Worm (Caenorhabditis elegans) whole organism, dauer: Measurements from ENCODE around the gene apl-1.

ENCODE experiments used
- unc-62 ChIP-seq: sonication (generic microtip); optimal IDR thresholded peaks from 2 replicates; lab custom pipeline; 2017; ENCODE audit warnings: missing biosample characterization, missing genetic modification reagents, missing genetic modification characterization

apl-1 gene

DNA sequence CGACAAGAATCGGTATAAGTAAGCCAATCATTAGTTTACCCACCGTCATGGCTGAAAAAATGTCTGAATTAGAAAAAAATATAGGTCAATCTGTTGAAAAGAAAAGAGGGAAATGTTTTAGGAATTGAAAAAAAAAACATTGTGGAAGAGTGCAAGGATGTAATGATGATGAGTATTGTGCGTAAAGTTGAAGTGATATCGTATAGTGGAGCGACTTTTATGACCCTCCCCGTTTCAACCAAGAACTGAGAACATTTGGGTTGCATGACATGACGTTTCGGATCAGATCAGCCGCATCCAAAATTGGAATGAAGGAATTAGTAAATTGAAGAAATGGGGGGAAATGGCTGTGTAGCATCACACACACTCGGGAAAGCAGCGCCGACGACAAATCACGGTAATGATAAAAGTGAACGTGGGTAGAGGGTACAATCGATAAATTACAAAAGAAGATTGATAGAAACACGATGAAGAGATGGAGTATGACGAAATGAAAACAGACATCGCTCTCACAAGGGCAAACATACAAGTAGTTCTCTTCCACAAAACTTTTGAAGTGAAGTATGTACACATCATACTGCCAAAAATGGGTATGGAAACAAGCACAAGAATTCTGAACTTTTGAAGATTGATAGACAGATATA lies at the start of gene apl-1:
TSS of gene apl-1 (minus strand) at position 51 of the 644 bp plus-strand sequence.
- TF ChIP-seq unc-62 (GFP tag; lab: Kevin White, UChicago) = no peak

ce11 chrX:5165037-5165436 lies 48.4 kb upstream of the apl-1 start, which contains the start of gene mans-3:
Gene mans-3 (plus strand): TSS chrX:5165395.
- no peak for TF ChIP-seq unc-62 (GFP tag; lab: Kevin White, UChicago)

- TF ChIP-seq unc-62 (GFP tag; lab: Kevin White, UChicago) = no peak
Measured at ce11 chrX:5164054-5164453, 47.4 kb upstream of the apl-1 start.

ce11 chrX:5162755-5163154 lies 46.1 kb upstream of the apl-1 start, which contains the start of gene EGAP5.1:
Gene EGAP5.1 (plus strand): TSS chrX:5163055.
- TF ChIP-seq unc-62 (GFP tag; lab: Kevin White, UChicago) = no peak

- no peak for TF ChIP-seq unc-62 (GFP tag; lab: Kevin White, UChicago)
Measured at ce11 chrX:5159645-5160044, 43.0 kb upstream of the apl-1 start, which contains the start of gene C31H2.4. Gene C31H2.4 (minus strand): TSS chrX:5159663.

DNA sequence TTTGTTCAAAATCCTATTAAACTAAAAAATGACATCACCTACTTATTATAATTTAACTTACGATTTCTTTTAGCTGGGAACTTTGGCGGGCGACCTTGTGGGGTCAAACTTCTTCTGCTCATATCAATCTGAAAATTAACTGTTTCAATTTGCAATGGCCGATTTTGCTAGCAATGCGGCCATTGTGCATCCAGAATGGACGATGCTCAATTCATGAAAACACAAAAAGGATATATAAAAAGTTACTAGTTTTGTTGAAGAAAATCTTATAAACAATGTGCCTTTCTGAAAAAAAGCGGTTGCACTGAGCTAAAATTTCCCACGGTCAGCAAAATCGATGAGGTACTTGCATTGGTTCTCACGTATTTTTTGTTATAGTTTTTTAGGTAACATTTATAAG lies 37.6 kb upstream of the apl-1 start, which contains the start of gene C31H2.3:
TSS of gene C31H2.3 (minus strand) at position 101 of the 400 bp plus-strand sequence.
- no peak for TF ChIP-seq unc-62 (GFP tag; lab: Kevin White, UChicago)

- no peak for TF ChIP-seq unc-62 (GFP tag; lab: Kevin White, UChicago)
Measured at ce11 chrX:5152931-5153330, 36.3 kb upstream of the apl-1 start.

ce11 chrX:5151866-5152265 lies 35.2 kb upstream of the apl-1 start:
- TF ChIP-seq unc-62 (GFP tag; lab: Kevin White, UChicago) = no peak

- TF ChIP-seq unc-62 (GFP tag; lab: Kevin White, UChicago) = no peak
Measured at ce11 chrX:5151403-5151802, 34.7 kb upstream of the apl-1 start.

ce11 chrX:5150389-5150788 lies 33.7 kb upstream of the apl-1 start, which contains the start of gene dpy-8:
Gene dpy-8 (minus strand): TSS chrX:5150476.
- TF ChIP-seq unc-62 (GFP tag; lab: Kevin White, UChicago) = no peak

- no peak for TF ChIP-seq unc-62 (GFP tag; lab: Kevin White, UChicago)
Measured at ce11 chrX:5147918-5148317, 31.3 kb upstream of the apl-1 start, which contains the start of gene C31H2.14. Gene C31H2.14 (plus strand): TSS chrX:5148218.

ce11 chrX:5142403-5142802 lies 25.7 kb upstream of the apl-1 start:
- TF ChIP-seq unc-62 (GFP tag; lab: Kevin White, UChicago) = no peak

ce11 chrX:5140177-5140576 lies 23.5 kb upstream of the apl-1 start:
- no peak for TF ChIP-seq unc-62 (GFP tag; lab: Kevin White, UChicago)

ce11 chrX:5137716-5138470 lies 21.2 kb upstream of the apl-1 start:
- TF ChIP-seq unc-62 (GFP tag; lab: Kevin White, UChicago) = no peak

- no peak for TF ChIP-seq unc-62 (GFP tag; lab: Kevin White, UChicago)
Measured at ce11 chrX:5135548-5135947, 18.9 kb upstream of the apl-1 start.

DNA sequence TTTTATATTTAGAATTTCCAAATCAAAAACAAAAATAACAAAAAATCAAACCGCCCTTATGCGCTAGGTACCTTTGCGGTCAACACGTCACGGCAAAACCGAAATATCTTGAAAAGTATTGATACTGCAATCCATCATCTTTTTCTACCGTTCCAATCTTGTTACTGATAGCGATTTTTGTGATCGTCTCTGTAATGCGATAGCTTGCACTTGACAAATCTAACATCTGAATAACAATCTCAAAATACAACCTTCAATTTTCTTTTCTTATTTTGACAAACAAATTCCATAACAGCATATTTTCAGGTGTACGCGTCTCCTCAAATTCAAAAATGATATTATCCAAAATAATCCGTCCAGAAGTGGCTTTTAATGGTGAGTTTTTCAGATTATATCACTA lies 17.3 kb upstream of the apl-1 start, which contains the start of gene tbc-7:
TSS of gene tbc-7 (plus strand) at position 301 of the 400 bp plus-strand sequence.
- TF ChIP-seq unc-62 (GFP tag; lab: Kevin White, UChicago) = no peak
